In the genomic region with DNA sequence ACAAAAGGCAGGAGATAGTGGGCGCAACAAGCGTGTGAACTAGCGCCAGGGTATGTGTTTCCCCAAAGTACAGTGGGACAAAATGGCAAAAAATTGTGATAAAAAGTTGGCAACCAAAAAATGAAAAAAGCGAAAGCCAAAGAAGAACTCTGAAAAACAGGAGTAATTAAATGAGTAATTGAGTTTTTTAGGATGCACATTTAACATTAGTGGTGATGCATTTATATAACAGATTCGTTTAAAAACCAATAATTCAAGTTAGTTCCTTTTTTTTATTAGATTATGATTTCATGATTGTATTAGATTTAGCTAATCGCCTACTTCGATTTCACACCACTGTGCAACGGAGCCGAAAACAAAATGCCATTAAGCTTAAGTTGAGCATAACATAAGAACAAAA, we compare ENCODE assay signal across 2 fruit fly cellular contexts.
TF ChIP-seq lines count a peak whose summit lies in the region.

No protein-coding gene starts in this region.

TF ChIP-seq in whole organism, embryonic, 481 proteins besides CTCF, POLR2A, EP300 and RAD21 (continued from another document and continues in another):
- TF ChIP-seq Eip74EF (GFP tag; optimal IDR thresholded peaks at IDR 0.05; lab: Kevin White, UChicago): peak in 1 of 2 experiments; percentile 35
- peak; percentile 57 for TF ChIP-seq seq (GFP tag; IDR thresholded peaks at IDR 0.05; lab: Robert Waterston, UW)
- no peak for TF ChIP-seq CG18764 (GFP tag; optimal IDR thresholded peaks at IDR 0.05; lab: Kevin White, UChicago)
- TF ChIP-seq CG17829 (tag; optimal IDR thresholded peaks at IDR 0.05; lab: Kevin White, UChicago): peak; percentile 52
- TF ChIP-seq bcd (GFP tag; optimal IDR thresholded peaks at IDR 0.05; lab: Kevin White, UChicago): peak; percentile 50
- no peak for TF ChIP-seq Hmx (GFP tag; optimal IDR thresholded peaks at IDR 0.05; lab: Kevin White, UChicago)
- no peak for TF ChIP-seq CG4282 (GFP tag; optimal IDR thresholded peaks at IDR 0.05; lab: Kevin White, UChicago)
- TF ChIP-seq chinmo (GFP tag; IDR thresholded peaks at IDR 0.05; lab: Robert Waterston, UW; ENCODE audit: partially characterized antibody): no peak
- no peak for TF ChIP-seq da (GFP tag; optimal IDR thresholded peaks at IDR 0.05; lab: Kevin White, UChicago)
- TF ChIP-seq kah (GFP tag; optimal IDR thresholded peaks at IDR 0.05; lab: Kevin White, UChicago): no peak
- TF ChIP-seq CG6689 (GFP tag; IDR thresholded peaks at IDR 0.05; lab: Robert Waterston, UW): peak; percentile 48
- TF ChIP-seq BEAF-32 (GFP tag; optimal IDR thresholded peaks at IDR 0.05; lab: Kevin White, UChicago): no peak
- peak; percentile 26; the same call in 1 of the 2 replicates for TF ChIP-seq CG32532 (GFP tag; IDR thresholded peaks at IDR 0.05; lab: Robert Waterston, UW)
- TF ChIP-seq E2f2 (GFP tag; IDR thresholded peaks at IDR 0.05; lab: Robert Waterston, UW): no peak
- no peak for TF ChIP-seq CG17186 (GFP tag; optimal IDR thresholded peaks at IDR 0.05; lab: Kevin White, UChicago)
- no peak for TF ChIP-seq gt (GFP tag; IDR thresholded peaks at IDR 0.05; lab: Robert Waterston, UW)
- peak; percentile 60; the same call in 2 of the 3 replicates for TF ChIP-seq ci (GFP tag; IDR thresholded peaks at IDR 0.05; lab: Robert Waterston, UW)
- TF ChIP-seq CG9932 (GFP tag; IDR thresholded peaks at IDR 0.05; lab: Robert Waterston, UW): peak; percentile 28; the same call in 1 of the 2 replicates
- peak; percentile 56 for TF ChIP-seq D19A (tag; optimal IDR thresholded peaks at IDR 0.05; lab: Kevin White, UChicago)
- peak; percentile 8 for TF ChIP-seq jing (GFP tag; optimal IDR thresholded peaks at IDR 0.05; lab: Kevin White, UChicago)
- no peak for TF ChIP-seq rib (GFP tag; IDR thresholded peaks at IDR 0.05; lab: Robert Waterston, UW)
- TF ChIP-seq Opbp (GFP tag; IDR thresholded peaks at IDR 0.05; lab: Robert Waterston, UW; ENCODE audit: partially characterized antibody): no peak
- peak; percentile 95 for TF ChIP-seq sens (GFP tag; lab: Kevin White, UChicago)
- no peak for TF ChIP-seq CG1024 (GFP tag; IDR thresholded peaks at IDR 0.05; lab: Robert Waterston, UW)
- TF ChIP-seq cato (GFP tag; optimal IDR thresholded peaks at IDR 0.05; lab: Kevin White, UChicago; ENCODE audit: borderline replicate concordance): no peak
- peak; percentile 34 for TF ChIP-seq Six4 (GFP tag; optimal IDR thresholded peaks at IDR 0.05; lab: Kevin White, UChicago)
- TF ChIP-seq Chrac-16 (GFP tag; optimal IDR thresholded peaks at IDR 0.05; lab: Kevin White, UChicago): peak; percentile 33
- peak; percentile 34 for TF ChIP-seq Hr3 (GFP tag; optimal IDR thresholded peaks at IDR 0.05; lab: Kevin White, UChicago)
- peak; percentile 51 for TF ChIP-seq CG17385 (GFP tag; optimal IDR thresholded peaks at IDR 0.05; lab: Kevin White, UChicago)
- TF ChIP-seq chn (GFP tag; optimal IDR thresholded peaks at IDR 0.05; lab: Kevin White, UChicago): peak; percentile 59
- TF ChIP-seq CG32772 (GFP tag; IDR thresholded peaks at IDR 0.05; lab: Robert Waterston, UW): no peak
- peak; percentile 76 for TF ChIP-seq dmrt99B (tag; optimal IDR thresholded peaks at IDR 0.05; lab: Kevin White, UChicago)
- TF ChIP-seq CG7839 (tag; optimal IDR thresholded peaks at IDR 0.05; lab: Kevin White, UChicago): peak; percentile 73
- TF ChIP-seq Vsx1 (GFP tag; optimal IDR thresholded peaks at IDR 0.05; lab: Kevin White, UChicago): peak; percentile 45
- TF ChIP-seq CG3995 (GFP tag; optimal IDR thresholded peaks at IDR 0.05; lab: Kevin White, UChicago): no peak
- TF ChIP-seq eve (GFP tag; optimal IDR thresholded peaks at IDR 0.05; lab: Kevin White, UChicago): peak in 1 of 2 experiments; percentile 76
- peak; percentile 49 for TF ChIP-seq CG18619 (GFP tag; optimal IDR thresholded peaks at IDR 0.05; lab: Kevin White, UChicago)
- TF ChIP-seq CG13287 (GFP tag; IDR thresholded peaks at IDR 0.05; lab: Robert Waterston, UW; ENCODE audit: partially characterized antibody): no peak
- TF ChIP-seq CG15601 (tag; optimal IDR thresholded peaks at IDR 0.05; lab: Kevin White, UChicago): peak; percentile 17
- no peak for TF ChIP-seq ftz-f1 (GFP tag; optimal IDR thresholded peaks at IDR 0.05; lab: Kevin White, UChicago)
- TF ChIP-seq CG13424 (tag; optimal IDR thresholded peaks at IDR 0.05; lab: Kevin White, UChicago): peak; percentile 55
- TF ChIP-seq Max (GFP tag; optimal IDR thresholded peaks at IDR 0.05; lab: Kevin White, UChicago): peak; percentile 35
- TF ChIP-seq Abd-B (GFP tag; optimal IDR thresholded peaks at IDR 0.05; lab: Kevin White, UChicago): peak; percentile 43
- TF ChIP-seq CG7928 (GFP tag; optimal IDR thresholded peaks at IDR 0.05; lab: Kevin White, UChicago): no peak
- peak; percentile 60 for TF ChIP-seq tio (GFP tag; optimal IDR thresholded peaks at IDR 0.05; lab: Kevin White, UChicago)
- TF ChIP-seq Ssrp (tag; optimal IDR thresholded peaks at IDR 0.05; lab: Kevin White, UChicago): peak; percentile 68
- peak; percentile 35 for TF ChIP-seq Antp (GFP tag; optimal IDR thresholded peaks at IDR 0.05; lab: Kevin White, UChicago)
- no peak for TF ChIP-seq CG33213 (GFP tag; optimal IDR thresholded peaks at IDR 0.05; lab: Kevin White, UChicago)
- peak; percentile 73 for TF ChIP-seq CG7556 (GFP tag; optimal IDR thresholded peaks at IDR 0.05; lab: Kevin White, UChicago)
- TF ChIP-seq hkb (optimal IDR thresholded peaks at IDR 0.05; lab: Kevin White, UChicago): no peak
- peak; percentile 41; the same call in 1 of the 2 replicates for TF ChIP-seq hkb (GFP tag; IDR thresholded peaks at IDR 0.05; lab: Robert Waterston, UW)
- no peak for TF ChIP-seq CG8089 (GFP tag; optimal IDR thresholded peaks at IDR 0.05; lab: Kevin White, UChicago)
- TF ChIP-seq CG6175 (GFP tag; IDR thresholded peaks at IDR 0.05; lab: Robert Waterston, UW): no peak
- 0 out of 2 replicates have a peak, but pooled peaks have one; percentile 29 for TF ChIP-seq CG32767 (GFP tag; IDR thresholded peaks at IDR 0.05; lab: Robert Waterston, UW)
- TF ChIP-seq CG1603 (tag; optimal IDR thresholded peaks at IDR 0.05; lab: Kevin White, UChicago): no peak
- TF ChIP-seq caup (GFP tag; optimal IDR thresholded peaks at IDR 0.05; lab: Kevin White, UChicago; ENCODE audit: severe bottlenecking): peak; percentile 31
- 0 out of 2 replicates have a peak, but pooled peaks have one; percentile 31 for TF ChIP-seq stc (GFP tag; IDR thresholded peaks at IDR 0.05; lab: Robert Waterston, UW)
- TF ChIP-seq sc (optimal IDR thresholded peaks at IDR 0.05; lab: Kevin White, UChicago): no peak
- TF ChIP-seq sc (GFP tag; optimal IDR thresholded peaks at IDR 0.05; lab: Kevin White, UChicago): peak; percentile 32
- no peak for TF ChIP-seq crc (GFP tag; optimal IDR thresholded peaks at IDR 0.05; lab: Kevin White, UChicago)
- TF ChIP-seq CG8388 (GFP tag; optimal IDR thresholded peaks at IDR 0.05; lab: Kevin White, UChicago): peak; percentile 68
- peak; percentile 7 for TF ChIP-seq Jarid2 (GFP tag; optimal IDR thresholded peaks at IDR 0.05; lab: Kevin White, UChicago)
- TF ChIP-seq CG30403 (GFP tag; optimal IDR thresholded peaks at IDR 0.05; lab: Kevin White, UChicago): peak; percentile 64

TF ChIP-seq in whole organism, prepupa, 60 proteins besides CTCF, POLR2A, EP300 and RAD21 (continued from another document):
- TF ChIP-seq ss (GFP tag; optimal IDR thresholded peaks at IDR 0.05; lab: Kevin White, UChicago): no peak
- peak; percentile 26 for TF ChIP-seq CG10669 (GFP tag; optimal IDR thresholded peaks at IDR 0.05; lab: Kevin White, UChicago)
- peak; percentile 12 for TF ChIP-seq CG11902 (GFP tag; optimal IDR thresholded peaks at IDR 0.05; lab: Kevin White, UChicago)
- peak; percentile 9 for TF ChIP-seq CG8632 (GFP tag; optimal IDR thresholded peaks at IDR 0.05; lab: Kevin White, UChicago)
- TF ChIP-seq Hr38 (GFP tag; optimal IDR thresholded peaks at IDR 0.05; lab: Kevin White, UChicago): no peak
- TF ChIP-seq Smox (GFP tag; optimal IDR thresholded peaks at IDR 0.05; lab: Kevin White, UChicago): peak; percentile 35
- peak; percentile 30 for TF ChIP-seq CG34406 (GFP tag; optimal IDR thresholded peaks at IDR 0.05; lab: Kevin White, UChicago)
- TF ChIP-seq OdsH (GFP tag; optimal IDR thresholded peaks at IDR 0.05; lab: Kevin White, UChicago): peak; percentile 48
- TF ChIP-seq CG8119 (GFP tag; IDR thresholded peaks at IDR 0.05; lab: Robert Waterston, UW): peak; percentile 56
- TF ChIP-seq topi (GFP tag; optimal IDR thresholded peaks at IDR 0.05; lab: Kevin White, UChicago): peak; percentile 57
- TF ChIP-seq Ets96B (tag; optimal IDR thresholded peaks at IDR 0.05; lab: Kevin White, UChicago): peak; percentile 29
- TF ChIP-seq esn (GFP tag; optimal IDR thresholded peaks at IDR 0.05; lab: Kevin White, UChicago): peak; percentile 43
- TF ChIP-seq CG8319 (GFP tag; optimal IDR thresholded peaks at IDR 0.05; lab: Kevin White, UChicago): no peak
- TF ChIP-seq spab (GFP tag; optimal IDR thresholded peaks at IDR 0.05; lab: Kevin White, UChicago): peak; percentile 17
- peak; percentile 20 for TF ChIP-seq Sox102F (GFP tag; optimal IDR thresholded peaks at IDR 0.05; lab: Kevin White, UChicago)
- TF ChIP-seq Met (GFP tag; optimal IDR thresholded peaks at IDR 0.05; lab: Kevin White, UChicago): peak; percentile 60
- peak; percentile 57 for TF ChIP-seq CG15336 (GFP tag; IDR thresholded peaks at IDR 0.05; lab: Robert Waterston, UW)
- TF ChIP-seq Ets21C (GFP tag; optimal IDR thresholded peaks at IDR 0.05; lab: Kevin White, UChicago): peak; percentile 32
- no peak for TF ChIP-seq Eip93F (GFP tag; optimal IDR thresholded peaks at IDR 0.05; lab: Kevin White, UChicago)
- TF ChIP-seq cyc (GFP tag; optimal IDR thresholded peaks at IDR 0.05; lab: Kevin White, UChicago): peak; percentile 43
- peak; percentile 9 for TF ChIP-seq CG6808 (GFP tag; optimal IDR thresholded peaks at IDR 0.05; lab: Kevin White, UChicago)
- TF ChIP-seq CG10631 (GFP tag; optimal IDR thresholded peaks at IDR 0.05; lab: Kevin White, UChicago): peak; percentile 22
- peak; percentile 17 for TF ChIP-seq net (GFP tag; optimal IDR thresholded peaks at IDR 0.05; lab: Kevin White, UChicago)
- TF ChIP-seq fkh (GFP tag; optimal IDR thresholded peaks at IDR 0.05; lab: Kevin White, UChicago): no peak
- no peak for TF ChIP-seq CG6854 (GFP tag; optimal IDR thresholded peaks at IDR 0.05; lab: Kevin White, UChicago)
- TF ChIP-seq Sox15 (GFP tag; optimal IDR thresholded peaks at IDR 0.05; lab: Kevin White, UChicago): peak; percentile 15
- peak; percentile 61 for TF ChIP-seq svp (GFP tag; lab: Kevin White, UChicago)
- no peak for TF ChIP-seq Blimp-1 (GFP tag; optimal IDR thresholded peaks at IDR 0.05; lab: Kevin White, UChicago)
- TF ChIP-seq Hr4 (GFP tag; optimal IDR thresholded peaks at IDR 0.05; lab: Kevin White, UChicago): peak; percentile 68
- TF ChIP-seq salr (GFP tag; optimal IDR thresholded peaks at IDR 0.05; lab: Kevin White, UChicago): peak in 1 of 2 experiments; percentile 46
- peak; percentile 56 for TF ChIP-seq Sox14 (GFP tag; optimal IDR thresholded peaks at IDR 0.05; lab: Kevin White, UChicago)
- TF ChIP-seq Lpt (GFP tag; optimal IDR thresholded peaks at IDR 0.05; lab: Kevin White, UChicago): peak; percentile 55
- TF ChIP-seq CG32006 (GFP tag; optimal IDR thresholded peaks at IDR 0.05; lab: Kevin White, UChicago): peak; percentile 76
- TF ChIP-seq fd59A (GFP tag; optimal IDR thresholded peaks at IDR 0.05; lab: Kevin White, UChicago): peak; percentile 1
- TF ChIP-seq CG9139 (GFP tag; optimal IDR thresholded peaks at IDR 0.05; lab: Kevin White, UChicago): no peak
- peak; percentile 47; the same call in 2 of the 3 replicates for TF ChIP-seq eg (GFP tag; IDR thresholded peaks at IDR 0.05; lab: Robert Waterston, UW)
- TF ChIP-seq CG6792 (GFP tag; optimal IDR thresholded peaks at IDR 0.05; lab: Kevin White, UChicago): no peak
- TF ChIP-seq CG7368 (GFP tag; optimal IDR thresholded peaks at IDR 0.05; lab: Kevin White, UChicago): peak; percentile 19
- TF ChIP-seq achi (GFP tag; optimal IDR thresholded peaks at IDR 0.05; lab: Kevin White, UChicago): peak; percentile 61
- TF ChIP-seq dac (GFP tag; optimal IDR thresholded peaks at IDR 0.05; lab: Kevin White, UChicago): peak; percentile 45
TF ChIP-seq in whole organism, prepupa: peak in this region for 44.
